Fruit fly (Drosophila melanogaster) whole organism, prepupa: ENCODE data around the gene CG34132.

Experiments used
- CG11294 ChIP-seq: fragments of 200-800 bp; sonication (Bioruptor generic); IDR thresholded peaks from 2 replicates; pipeline ENCODE4 v1.3.6; 2022; ENCODE audit warnings: missing biosample characterization, missing genetic modification characterization
- CG11762 ChIP-seq: fragments of 200-800 bp; sonication (Bioruptor generic); optimal IDR thresholded peaks from 3 replicates; lab custom pipeline; 2016; ENCODE audit warnings: missing biosample characterization, missing genetic modification characterization; ENCODE audit not compliant: insufficient read depth
- CG11902 ChIP-seq: fragments of 200-800 bp; sonication (Bioruptor generic); optimal IDR thresholded peaks from 3 replicates; lab custom pipeline; 2016; ENCODE audit warnings: missing biosample characterization, missing genetic modification characterization
- CG15336 ChIP-seq: fragments of 200-800 bp; sonication (Bioruptor generic); IDR thresholded peaks from 2 replicates; pipeline ENCODE4 v1.3.6; 2022; ENCODE audit warnings: missing biosample characterization, missing genetic modification characterization
- CG16779 ChIP-seq: fragments of 200-800 bp; sonication (Bioruptor generic); optimal IDR thresholded peaks from 3 replicates; lab custom pipeline; 2017; ENCODE audit warnings: missing biosample characterization, mild to moderate bottlenecking, missing genetic modification characterization
- CG3032 ChIP-seq: fragments of 200-800 bp; optimal IDR thresholded peaks from 2 replicates; lab custom pipeline; 2019; ENCODE audit warnings: missing biosample characterization, mild to moderate bottlenecking, missing genetic modification characterization, moderate library complexity
- CG32006 ChIP-seq: fragments of 200-800 bp; sonication (Bioruptor generic); optimal IDR thresholded peaks from 3 replicates; lab custom pipeline; 2017; ENCODE audit warnings: missing biosample characterization, mild to moderate bottlenecking, missing genetic modification characterization
- CG3919 ChIP-seq: fragments of 200-800 bp; sonication (Bioruptor generic); optimal IDR thresholded peaks from 3 replicates; lab custom pipeline; 2016; ENCODE audit warnings: missing biosample characterization, missing genetic modification characterization
- CG4318 ChIP-seq: fragments of 200-800 bp; sonication (Bioruptor generic); optimal IDR thresholded peaks from 3 replicates; lab custom pipeline; 2017; ENCODE audit warnings: missing biosample characterization, mild to moderate bottlenecking, missing genetic modification characterization
- CG6276 ChIP-seq: fragments of 200-800 bp; sonication (Bioruptor generic); optimal IDR thresholded peaks from 2 replicates; lab custom pipeline; 2017; ENCODE audit warnings: missing biosample characterization, mild to moderate bottlenecking, missing genetic modification characterization
- CG6792 ChIP-seq: fragments of 200-800 bp; sonication (Bioruptor generic); optimal IDR thresholded peaks from 3 replicates; lab custom pipeline; 2016; ENCODE audit warnings: missing biosample characterization, missing genetic modification characterization
- CG6854 ChIP-seq: fragments of 200-800 bp; sonication (Bioruptor generic); optimal IDR thresholded peaks from 2 replicates; lab custom pipeline; 2017; ENCODE audit warnings: missing biosample characterization, mild to moderate bottlenecking, missing genetic modification characterization
- CG8119 ChIP-seq: fragments of 200-800 bp; sonication (Bioruptor generic); IDR thresholded peaks from 3 replicates; pipeline ENCODE4 v1.3.6; 2022; ENCODE audit warnings: missing biosample characterization, missing genetic modification characterization
- CG8319 ChIP-seq: fragments of 200-800 bp; sonication (Bioruptor generic); optimal IDR thresholded peaks from 3 replicates; lab custom pipeline; 2016; ENCODE audit warnings: missing biosample characterization, missing genetic modification characterization
- CG8632 ChIP-seq: fragments of 200-800 bp; sonication (Bioruptor generic); optimal IDR thresholded peaks from 3 replicates; lab custom pipeline; 2016; ENCODE audit warnings: missing biosample characterization, missing genetic modification characterization
- Eip75B ChIP-seq: fragments of 200-800 bp; sonication (Bioruptor generic); optimal IDR thresholded peaks from 3 replicates; lab custom pipeline; 2016; ENCODE audit warnings: missing biosample characterization, missing genetic modification characterization
- Eip78C ChIP-seq: fragments of 200-800 bp; sonication (Bioruptor generic); peaks from one replicate; lab custom pipeline; 2016; ENCODE audit warnings: missing biosample characterization, missing genetic modification characterization
- Eip93F ChIP-seq: fragments of 200-800 bp; sonication (Bioruptor generic); optimal IDR thresholded peaks from 2 replicates; lab custom pipeline; 2016; ENCODE audit warnings: missing biosample characterization, mild to moderate bottlenecking, missing genetic modification characterization
- Ets96B ChIP-seq: fragments of 200-800 bp; optimal IDR thresholded peaks from 2 replicates; lab custom pipeline; 2019; ENCODE audit warnings: missing biosample characterization, mild to moderate bottlenecking, missing genetic modification characterization, moderate library complexity
- Hr39 ChIP-seq: fragments of 200-800 bp; sonication (Bioruptor generic); optimal IDR thresholded peaks from 2 replicates; lab custom pipeline; 2016; ENCODE audit warnings: missing biosample characterization, missing genetic modification characterization
- Hr4 ChIP-seq: fragments of 200-800 bp; sonication (Bioruptor generic); optimal IDR thresholded peaks from 3 replicates; lab custom pipeline; 2016; ENCODE audit warnings: missing biosample characterization, missing genetic modification characterization
- Lpt ChIP-seq: fragments of 200-800 bp; sonication (Bioruptor generic); optimal IDR thresholded peaks from 3 replicates; lab custom pipeline; 2016; ENCODE audit warnings: missing biosample characterization, missing genetic modification characterization
- OdsH ChIP-seq: fragments of 200-800 bp; sonication (Bioruptor generic); optimal IDR thresholded peaks from 3 replicates; lab custom pipeline; 2016; ENCODE audit warnings: missing biosample characterization, missing genetic modification characterization
- Smox ChIP-seq: fragments of 200-800 bp; sonication (Bioruptor generic); optimal IDR thresholded peaks from 3 replicates; lab custom pipeline; 2016; ENCODE audit warnings: missing biosample characterization, missing genetic modification characterization
- Sox102F ChIP-seq: fragments of 200-800 bp; sonication (Bioruptor generic); optimal IDR thresholded peaks from 2 replicates; lab custom pipeline; 2016; ENCODE audit warnings: missing biosample characterization, mild to moderate bottlenecking, missing genetic modification characterization
- Sox15 ChIP-seq: fragments of 200-800 bp; sonication (Bioruptor generic); optimal IDR thresholded peaks from 3 replicates; lab custom pipeline; 2016; ENCODE audit warnings: missing biosample characterization, missing genetic modification characterization
- achi ChIP-seq: fragments of 200-800 bp; sonication (Bioruptor generic); optimal IDR thresholded peaks from 3 replicates; lab custom pipeline; 2016; ENCODE audit warnings: missing biosample characterization, missing genetic modification characterization
- cyc ChIP-seq: fragments of 200-800 bp; sonication (Bioruptor generic); optimal IDR thresholded peaks from 3 replicates; lab custom pipeline; 2016; ENCODE audit warnings: missing biosample characterization, missing genetic modification characterization
- dac ChIP-seq: fragments of 200-800 bp; sonication (Bioruptor generic); optimal IDR thresholded peaks from 2 replicates; lab custom pipeline; 2017; ENCODE audit warnings: missing biosample characterization, mild to moderate bottlenecking, missing genetic modification characterization
- dsx ChIP-seq: fragments of 200-800 bp; optimal IDR thresholded peaks from 3 replicates; lab custom pipeline; 2019; ENCODE audit warnings: missing biosample characterization, mild to moderate bottlenecking, missing genetic modification characterization, moderate library complexity; ENCODE audit not compliant: poor library complexity, severe bottlenecking
- eg ChIP-seq: fragments of 200-800 bp; sonication (Bioruptor generic); IDR thresholded peaks from 3 replicates; pipeline ENCODE4 v1.3.6; 2022; ENCODE audit warnings: missing biosample characterization, missing genetic modification characterization
- esn ChIP-seq: fragments of 200-800 bp; sonication (Bioruptor generic); optimal IDR thresholded peaks from 2 replicates; lab custom pipeline; 2016; ENCODE audit warnings: missing biosample characterization, mild to moderate bottlenecking, missing genetic modification characterization, moderate library complexity
- fd59A ChIP-seq: fragments of 200-800 bp; sonication (Bioruptor generic); optimal IDR thresholded peaks from 2 replicates; lab custom pipeline; 2017; ENCODE audit warnings: missing biosample characterization, mild to moderate bottlenecking, missing genetic modification characterization, missing genetic modification reagents
- fd85E ChIP-seq: fragments of 200-800 bp; sonication (Bioruptor generic); optimal IDR thresholded peaks from 3 replicates; lab custom pipeline; 2016; ENCODE audit warnings: missing biosample characterization, missing genetic modification characterization
- lz ChIP-seq: fragments of 200-800 bp; sonication (Bioruptor generic); optimal IDR thresholded peaks from 3 replicates; lab custom pipeline; 2016; ENCODE audit warnings: missing biosample characterization, missing genetic modification characterization
- net ChIP-seq: fragments of 200-800 bp; sonication (Bioruptor generic); optimal IDR thresholded peaks from 3 replicates; lab custom pipeline; 2016; ENCODE audit warnings: missing biosample characterization, missing genetic modification characterization
- pdm3 ChIP-seq: fragments of 200-800 bp; sonication (Bioruptor generic); optimal IDR thresholded peaks from 3 replicates; lab custom pipeline; 2016; ENCODE audit warnings: missing biosample characterization, missing genetic modification characterization
- salr ChIP-seq, 2 experiments: fragments of 200-800 bp; sonication (Bioruptor generic); optimal IDR thresholded peaks; 3 replicates each; lab custom pipeline; 2016 to 2018; ENCODE audit warnings: missing biosample characterization in 2 of 2, missing genetic modification characterization in 2 of 2, mild to moderate bottlenecking in 1 of 2
- spab ChIP-seq: fragments of 200-800 bp; sonication (Bioruptor generic); optimal IDR thresholded peaks from 2 replicates; lab custom pipeline; 2017; ENCODE audit warnings: missing biosample characterization, mild to moderate bottlenecking, missing genetic modification characterization, missing genetic modification reagents
- svp ChIP-seq: fragments of 200-800 bp; sonication (Bioruptor generic); peaks from one replicate; lab custom pipeline; 2016; ENCODE audit warnings: missing biosample characterization, missing genetic modification characterization
- topi ChIP-seq: fragments of 200-800 bp; sonication (Bioruptor generic); optimal IDR thresholded peaks from 3 replicates; lab custom pipeline; 2016; ENCODE audit warnings: missing biosample characterization, missing genetic modification characterization
- vri ChIP-seq: fragments of 200-800 bp; sonication (Bioruptor generic); optimal IDR thresholded peaks from 3 replicates; lab custom pipeline; 2016; ENCODE audit warnings: missing biosample characterization, mild to moderate bottlenecking, missing genetic modification characterization

CG34132 gene

dm6 chr2L:7868608-7869007, 16.7 kb upstream of the CG34132 start (continued):
- TF ChIP-seq CG8119 (peak; percentile 37; the same call in 1 of the 3 replicates), vri (GFP tag; lab: Kevin White, UChicago) (no peak), CG6792 (no peak), CG11902 (GFP tag; lab: Kevin White, UChicago) (no peak), eg (0 out of 3 replicates have a peak, but pooled peaks have one; percentile 25), Eip75B (GFP tag; lab: Kevin White, UChicago) (peak; percentile 18), Hr39 (GFP tag; lab: Kevin White, UChicago) (no peak), CG15336 (0 out of 2 replicates have a peak, but pooled peaks have one; percentile 13), Sox102F (GFP tag; lab: Kevin White, UChicago) (no peak), Sox15 (GFP tag; lab: Kevin White, UChicago) (no peak), CG4318 (GFP tag; lab: Kevin White, UChicago) (no peak), CG32006 (GFP tag; lab: Kevin White, UChicago) (peak; percentile 36), Eip93F (no peak), CG8632 (no peak), cyc (GFP tag; lab: Kevin White, UChicago) (no peak), topi (GFP tag; lab: Kevin White, UChicago) (no peak), esn (GFP tag; lab: Kevin White, UChicago) (no peak), CG6854 (GFP tag; lab: Kevin White, UChicago) (no peak), CG3919 (peak; percentile 33), CG16779 (no peak), CG11762 (GFP tag; lab: Kevin White, UChicago) (no peak), Ets96B (tag; lab: Kevin White, UChicago) (peak; percentile 40)

- TF ChIP-seq svp (GFP tag; lab: Kevin White, UChicago) (peak; percentile 71), Lpt (GFP tag; lab: Kevin White, UChicago) (no peak), CG6276 (GFP tag; lab: Kevin White, UChicago) (no peak), Hr4 (GFP tag; lab: Kevin White, UChicago) (no peak), CG32006 (GFP tag; lab: Kevin White, UChicago) (peak; percentile 34), OdsH (GFP tag; lab: Kevin White, UChicago) (no peak), CG11294 (0 out of 2 replicates have a peak, but pooled peaks have one; percentile 10), Eip78C (GFP tag; lab: Kevin White, UChicago) (peak; percentile 34), net (no peak), eg (peak; percentile 17; the same call in 1 of the 3 replicates)
- TF ChIP-seq, all 60 proteins: peak for 5
Measured at dm6 chr2L:7870212-7870611, 15.1 kb upstream of the CG34132 start.

- TF ChIP-seq fd59A (no peak), lz (GFP tag; lab: Kevin White, UChicago) (no peak), vri (GFP tag; lab: Kevin White, UChicago) (no peak), CG32006 (GFP tag; lab: Kevin White, UChicago) (no peak), dsx (GFP tag; lab: Kevin White, UChicago) (no peak), Ets96B (tag; lab: Kevin White, UChicago) (no peak), CG3032 (tag; lab: Kevin White, UChicago) (no peak), spab (GFP tag; lab: Kevin White, UChicago) (no peak)
Measured at dm6 chr2L:7871332-7871731, 14.0 kb upstream of the CG34132 start, which contains the start of gene Proc. Gene Proc, minus strand, starts transcription at chr2L:7871432.

DNA sequence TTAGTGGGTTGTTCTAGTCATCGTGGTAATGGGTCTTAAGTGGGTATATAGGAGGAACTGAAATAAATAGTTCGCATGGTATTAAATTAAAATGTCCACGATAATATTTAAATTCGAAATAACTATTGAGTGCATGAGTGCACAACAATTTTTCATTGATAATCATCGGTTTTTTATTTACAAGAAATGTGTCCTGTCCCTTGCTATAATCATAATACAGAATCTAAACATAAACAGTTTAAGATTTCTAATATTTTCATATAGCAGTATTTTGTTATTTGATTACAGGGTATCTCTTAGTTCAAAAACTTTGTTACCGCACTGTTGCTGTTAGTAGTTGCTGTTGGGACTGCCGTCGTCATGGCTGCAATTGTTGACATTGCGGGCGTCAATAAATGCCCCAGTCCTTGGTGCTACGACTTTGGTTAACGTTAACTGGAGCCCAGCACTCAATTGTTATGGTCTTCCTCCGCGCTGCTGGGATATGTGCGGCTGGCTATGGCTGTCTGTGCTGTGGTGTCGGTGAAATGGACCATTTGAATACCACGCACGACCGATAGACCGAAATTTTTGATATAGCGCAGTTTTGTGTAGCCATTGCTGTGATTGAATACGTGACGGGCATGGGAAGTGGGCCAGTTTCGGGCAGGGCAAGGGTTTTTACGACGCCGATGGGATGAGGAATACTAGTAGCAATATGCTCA, 13.3 kb upstream of the CG34132 start:
- TF ChIP-seq Sox15 (GFP tag; lab: Kevin White, UChicago) (no peak), Ets96B (tag; lab: Kevin White, UChicago) (no peak), CG4318 (GFP tag; lab: Kevin White, UChicago) (peak; percentile 41), CG15336 (peak; percentile 41; the same call in 1 of the 2 replicates), achi (GFP tag; lab: Kevin White, UChicago) (peak; percentile 21), spab (GFP tag; lab: Kevin White, UChicago) (no peak), CG3919 (no peak), CG32006 (GFP tag; lab: Kevin White, UChicago) (peak; percentile 67), CG8319 (GFP tag; lab: Kevin White, UChicago) (no peak), CG8632 (no peak), Smox (GFP tag; lab: Kevin White, UChicago) (no peak), cyc (GFP tag; lab: Kevin White, UChicago) (no peak), pdm3 (GFP tag; lab: Kevin White, UChicago) (peak; percentile 16), fd85E (no peak), Hr39 (GFP tag; lab: Kevin White, UChicago) (no peak), CG8119 (peak; percentile 26; the same call in 1 of the 3 replicates), Eip93F (no peak), dac (no peak), Hr4 (GFP tag; lab: Kevin White, UChicago) (peak; percentile 45), CG16779 (no peak), CG11294 (no peak), salr (GFP tag; optimal IDR thresholded peaks at IDR 0.05; lab: Kevin White, UChicago) (peak in 1 of 2 experiments; percentile 28), CG6276 (GFP tag; lab: Kevin White, UChicago) (peak; percentile 3)
